Worm (Caenorhabditis elegans) whole organism, L2 larva: Measurements from ENCODE around the gene taf-12.

Experiments used
- blmp-1 ChIP-seq: sonication (generic microtip); optimal IDR thresholded peaks from 2 replicates; lab custom pipeline; 2017; ENCODE audit warnings: missing genetic modification characterization, mild to moderate bottlenecking, missing compliant biosample characterization, antibody characterized with exemption, moderate library complexity; ENCODE audit not compliant: insufficient read depth
- ceh-82 ChIP-seq: fragments of 150-350 bp; optimal IDR thresholded peaks from 2 replicates; lab custom pipeline; 2014; ENCODE audit warnings: missing biosample characterization, missing genetic modification characterization
- nhr-237 ChIP-seq: fragments of 150-350 bp; optimal IDR thresholded peaks from 2 replicates; lab custom pipeline; 2014; ENCODE audit warnings: missing biosample characterization, missing genetic modification characterization
- unc-62 ChIP-seq: fragments of 150-350 bp; optimal IDR thresholded peaks from 2 replicates; lab custom pipeline; 2014; ENCODE audit warnings: missing biosample characterization, missing genetic modification reagents, missing genetic modification characterization
- ztf-4 ChIP-seq: fragments of 150-350 bp; optimal IDR thresholded peaks from 2 replicates; lab custom pipeline; 2014; ENCODE audit warnings: missing biosample characterization, missing genetic modification characterization

DNA sequence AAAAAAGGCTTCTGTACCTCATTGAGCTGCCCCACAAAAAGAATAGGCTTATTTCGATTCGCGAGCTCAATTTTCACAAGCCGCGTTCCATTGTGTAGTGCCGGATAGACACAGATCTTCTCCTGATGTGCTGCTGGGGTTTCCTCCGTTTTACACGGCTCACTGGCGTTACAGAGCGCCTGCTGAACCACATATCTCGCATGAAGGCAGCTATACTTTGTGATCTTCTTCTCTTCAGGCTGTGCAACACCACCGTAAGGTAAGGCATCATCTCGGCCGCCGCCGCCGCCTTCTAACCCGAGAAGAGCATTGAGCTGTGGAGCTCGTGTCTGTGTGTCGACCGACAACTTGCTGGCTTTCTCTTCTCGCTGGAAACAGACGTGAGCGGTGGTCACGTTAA, 15.5 kb downstream of the taf-12 start:
- TF ChIP-seq blmp-1 (tag; lab: Kevin White, UChicago) = no peak
- TF ChIP-seq ztf-4 = no peak
- TF ChIP-seq ceh-82 = no peak
- no peak for TF ChIP-seq unc-62
- TF ChIP-seq nhr-237 (tag; lab: Kevin White, UChicago) = no peak
